Worm (Caenorhabditis elegans) whole organism, late embryonic: Measurements from ENCODE around the gene C35B1.3.

ENCODE experiments used
- F13H6.1 ChIP-seq: sonication (generic microtip); optimal IDR thresholded peaks from 2 replicates; lab custom pipeline; 2016; ENCODE audit warnings: missing genetic modification characterization, missing compliant biosample characterization
- K02D7.2 ChIP-seq: sonication (generic microtip); optimal IDR thresholded peaks from 2 replicates; lab custom pipeline; 2017; ENCODE audit warnings: mild to moderate bottlenecking, missing genetic modification characterization, missing compliant biosample characterization
- T23F11.4 ChIP-seq: fragments of 200-800 bp; sonication (Bioruptor generic); optimal IDR thresholded peaks from 2 replicates; lab custom pipeline; 2018; ENCODE audit warnings: mild to moderate bottlenecking, missing genetic modification characterization, missing compliant biosample characterization
- ahr-1 ChIP-seq: sonication (generic microtip); optimal IDR thresholded peaks from 2 replicates; lab custom pipeline; 2016; ENCODE audit warnings: missing genetic modification characterization, missing compliant biosample characterization
- ceh-14 ChIP-seq: sonication (generic microtip); optimal IDR thresholded peaks from 2 replicates; lab custom pipeline; 2016; ENCODE audit warnings: missing genotype, missing genetic modification characterization, missing compliant biosample characterization
- ceh-19 ChIP-seq: fragments of 200-800 bp; sonication (Bioruptor generic); optimal IDR thresholded peaks from 2 replicates; lab custom pipeline; 2018; ENCODE audit warnings: mild to moderate bottlenecking, missing genetic modification characterization, missing compliant biosample characterization
- ceh-22 ChIP-seq: sonication (generic microtip); optimal IDR thresholded peaks from 2 replicates; lab custom pipeline; 2017; ENCODE audit warnings: missing biosample characterization, missing genetic modification characterization
- ceh-24 ChIP-seq: sonication (generic microtip); optimal IDR thresholded peaks from 2 replicates; lab custom pipeline; 2016; ENCODE audit warnings: mild to moderate bottlenecking, missing genetic modification characterization, missing compliant biosample characterization
- ceh-31 ChIP-seq: sonication (generic microtip); optimal IDR thresholded peaks from 2 replicates; lab custom pipeline; 2016; ENCODE audit warnings: missing genetic modification characterization, missing compliant biosample characterization
- ceh-45 ChIP-seq: fragments of 200-800 bp; sonication (Bioruptor generic); IDR thresholded peaks from 2 replicates; pipeline ENCODE4 v1.3.6; 2022; ENCODE audit warnings: missing genetic modification reagents, missing genetic modification characterization, missing compliant biosample characterization
- ceh-48 ChIP-seq: sonication (generic microtip); optimal IDR thresholded peaks from 2 replicates; lab custom pipeline; 2016; ENCODE audit warnings: missing genetic modification characterization, inconsistent platforms, missing compliant biosample characterization
- ceh-6 ChIP-seq: fragments of 200-800 bp; sonication (Bioruptor generic); optimal IDR thresholded peaks from 2 replicates; lab custom pipeline; 2018; ENCODE audit warnings: mild to moderate bottlenecking, missing genetic modification characterization, missing compliant biosample characterization
- ceh-9 ChIP-seq: sonication (generic microtip); optimal IDR thresholded peaks from 2 replicates; lab custom pipeline; 2016; ENCODE audit warnings: mild to moderate bottlenecking, missing genetic modification characterization, inconsistent platforms, missing compliant biosample characterization
- dve-1 ChIP-seq: sonication (generic microtip); optimal IDR thresholded peaks from 2 replicates; lab custom pipeline; 2017; ENCODE audit warnings: antibody characterized with exemption, mild to moderate bottlenecking, missing genetic modification characterization, missing compliant biosample characterization
- elt-2 ChIP-seq: sonication (generic microtip); optimal IDR thresholded peaks from 2 replicates; lab custom pipeline; 2016; ENCODE audit warnings: missing genetic modification reagents, missing genetic modification characterization, missing compliant biosample characterization
- elt-4 ChIP-seq: sonication (generic microtip); optimal IDR thresholded peaks from 2 replicates; lab custom pipeline; 2016; ENCODE audit warnings: missing genetic modification characterization, missing compliant biosample characterization
- ets-4 ChIP-seq: sonication (generic microtip); optimal IDR thresholded peaks from 2 replicates; lab custom pipeline; 2016; ENCODE audit warnings: missing genetic modification characterization, missing compliant biosample characterization
- fax-1 ChIP-seq: sonication (generic microtip); optimal IDR thresholded peaks from 2 replicates; lab custom pipeline; 2016; ENCODE audit warnings: missing genotype, missing genetic modification characterization, missing compliant biosample characterization
- fkh-10 ChIP-seq: fragments of 150-350 bp; optimal IDR thresholded peaks from 2 replicates; lab custom pipeline; 2014; ENCODE audit warnings: missing biosample characterization, missing genetic modification reagents, missing genetic modification characterization
- hlh-15 ChIP-seq: sonication (generic microtip); optimal IDR thresholded peaks from 2 replicates; lab custom pipeline; 2016; ENCODE audit warnings: missing genetic modification characterization, missing compliant biosample characterization
- lin-11 ChIP-seq: fragments of 200-800 bp; sonication (Bioruptor generic); optimal IDR thresholded peaks from 2 replicates; lab custom pipeline; 2018; ENCODE audit warnings: mild to moderate bottlenecking, missing genetic modification characterization, missing compliant biosample characterization
- nfya-1 ChIP-seq: sonication (generic microtip); optimal IDR thresholded peaks from 2 replicates; lab custom pipeline; 2017; ENCODE audit warnings: missing genetic modification characterization, mild to moderate bottlenecking, missing compliant biosample characterization, antibody characterized with exemption, moderate library complexity
- npax-4 ChIP-seq: sonication (generic microtip); optimal IDR thresholded peaks from 2 replicates; lab custom pipeline; 2016; ENCODE audit warnings: missing genetic modification characterization, missing compliant biosample characterization
- pag-3 ChIP-seq: sonication (generic microtip); optimal IDR thresholded peaks from 2 replicates; lab custom pipeline; 2016; ENCODE audit warnings: missing compliant biosample characterization, missing genetic modification characterization, borderline replicate concordance
- pax-1 ChIP-seq: fragments of 150-350 bp; optimal IDR thresholded peaks from 2 replicates; lab custom pipeline; 2014; ENCODE audit warnings: missing biosample characterization, missing genetic modification characterization
- pha-4 ChIP-seq: fragments of 150-350 bp; optimal IDR thresholded peaks from 2 replicates; lab custom pipeline; 2018; ENCODE audit warnings: missing biosample characterization, missing genetic modification reagents, missing genetic modification characterization
- pqm-1 ChIP-seq: sonication (generic microtip); optimal IDR thresholded peaks from 2 replicates; lab custom pipeline; 2016; ENCODE audit warnings: missing genetic modification characterization, missing compliant biosample characterization
- sdc-2 ChIP-seq: sonication (generic microtip); optimal IDR thresholded peaks from 2 replicates; lab custom pipeline; 2016; ENCODE audit warnings: missing genotype, missing genetic modification characterization, missing compliant biosample characterization
- syd-9 ChIP-seq: sonication (generic microtip); optimal IDR thresholded peaks from 2 replicates; lab custom pipeline; 2016; ENCODE audit warnings: mild to moderate bottlenecking, missing genetic modification characterization, moderate library complexity, missing compliant biosample characterization
- tbx-2 ChIP-seq: sonication (generic microtip); optimal IDR thresholded peaks from 2 replicates; lab custom pipeline; 2016; ENCODE audit warnings: missing genetic modification characterization, missing compliant biosample characterization
- tbx-7 ChIP-seq: sonication (generic microtip); optimal IDR thresholded peaks from 2 replicates; lab custom pipeline; 2016; ENCODE audit warnings: missing genotype, missing genetic modification characterization, missing compliant biosample characterization
- ttx-3 ChIP-seq: sonication (generic microtip); optimal IDR thresholded peaks from 2 replicates; lab custom pipeline; 2016; ENCODE audit warnings: missing genetic modification reagents, missing genetic modification characterization, missing compliant biosample characterization
- unc-3 ChIP-seq, 2 experiments: fragments of 200-800 bp in 1 of 2; sonication (Bioruptor generic) in 1 of 2; sonication (generic microtip) in 1 of 2; conservative IDR thresholded peaks in 1 of 2; optimal IDR thresholded peaks in 1 of 2; 2 replicates each; pipeline versions ENCODE4 v1.3.6 to Lab custom; 2016 to 2022; ENCODE audit warnings: missing compliant biosample characterization in 2 of 2, missing genetic modification characterization in 2 of 2, missing genetic modification reagents in 1 of 2
- unc-55 ChIP-seq: sonication (generic microtip); optimal IDR thresholded peaks from 2 replicates; lab custom pipeline; 2017; ENCODE audit warnings: missing biosample characterization, missing genetic modification reagents, missing genetic modification characterization
- zip-5 ChIP-seq: sonication (generic microtip); optimal IDR thresholded peaks from 2 replicates; lab custom pipeline; 2016; ENCODE audit warnings: missing genetic modification characterization, missing compliant biosample characterization

Gene C35B1.3

ce11 chrIV:4094364-4094763, 13.4 kb downstream of the C35B1.3 start:
- TF ChIP-seq fax-1 (tag; lab: Kevin White, UChicago) (no peak), K02D7.2 (tag; lab: Kevin White, UChicago) (no peak)

ce11 chrIV:4096940-4097339, 16.0 kb downstream of the C35B1.3 start:
- no peak for TF ChIP-seq ceh-24 (tag; lab: Kevin White, UChicago)
- no peak for TF ChIP-seq ceh-22 (tag; lab: Kevin White, UChicago)
- no peak for TF ChIP-seq lin-11 (tag; lab: Kevin White, UChicago)
- TF ChIP-seq ceh-14, result no peak
- TF ChIP-seq tbx-7 (tag; lab: Kevin White, UChicago), result no peak
- no peak for TF ChIP-seq T23F11.4
- no peak for TF ChIP-seq ceh-48 (tag; lab: Kevin White, UChicago)
- no peak for TF ChIP-seq ceh-6 (GFP tag; lab: Kevin White, UChicago)

ce11 chrIV:4099773-4100172, 18.8 kb downstream of the C35B1.3 start:
- TF ChIP-seq tbx-7 (tag; lab: Kevin White, UChicago), result no peak
- TF ChIP-seq ttx-3 (tag; lab: Kevin White, UChicago), result no peak
- no peak for TF ChIP-seq elt-4 (tag; lab: Kevin White, UChicago)
- no peak for TF ChIP-seq sdc-2 (tag; lab: Kevin White, UChicago)
- TF ChIP-seq pqm-1 (tag; lab: Kevin White, UChicago), result no peak
- TF ChIP-seq unc-55, result no peak
- TF ChIP-seq ceh-48 (tag; lab: Kevin White, UChicago), result no peak
- TF ChIP-seq T23F11.4, result no peak

- TF ChIP-seq ceh-19 (GFP tag; lab: Kevin White, UChicago), result no peak
- TF ChIP-seq unc-3 (GFP tag; conservative IDR thresholded peaks at IDR 0.05; lab: Robert Waterston, UW), result no peak
- no peak for TF ChIP-seq unc-3 (tag; optimal IDR thresholded peaks at IDR 0.05; lab: Kevin White, UChicago)
- TF ChIP-seq ceh-24 (tag; lab: Kevin White, UChicago), result no peak
- TF ChIP-seq ceh-45, result no peak
Observed at ce11 chrIV:4102720-4103119, 21.8 kb downstream of the C35B1.3 start, which contains the start of gene ubc-1. TSS of gene ubc-1 (plus strand) at chrIV:4103020.

- no peak for TF ChIP-seq ceh-24 (tag; lab: Kevin White, UChicago)
- no peak for TF ChIP-seq dve-1 (tag; lab: Kevin White, UChicago)
- no peak for TF ChIP-seq npax-4 (tag; lab: Kevin White, UChicago)
- TF ChIP-seq elt-2, result no peak
- TF ChIP-seq, all 69 proteins: peak for 0
Observed at ce11 chrIV:4108767-4109166, 27.8 kb downstream of the C35B1.3 start, which contains the start of gene C35B1.7. TSS of gene C35B1.7 (plus strand) at chrIV:4109067.

- no peak for TF ChIP-seq fkh-10 (GFP tag; lab: Kevin White, UChicago)
- TF ChIP-seq ceh-9 (tag; lab: Kevin White, UChicago), result no peak
- TF ChIP-seq nfya-1 (tag; lab: Kevin White, UChicago), result no peak
- TF ChIP-seq zip-5 (tag; lab: Kevin White, UChicago), result no peak
- TF ChIP-seq, all 69 proteins: peak for 0
Observed at ce11 chrIV:4112387-4112786, 31.4 kb downstream of the C35B1.3 start, which contains the start of gene F49F1.14. TSS of gene F49F1.14 (minus strand) at chrIV:4112487.

- TF ChIP-seq ceh-14 (no peak), pax-1 (tag; lab: Kevin White, UChicago) (no peak), tbx-2 (no peak), ahr-1 (tag; lab: Kevin White, UChicago) (no peak), ets-4 (tag; lab: Kevin White, UChicago) (no peak), ceh-48 (tag; lab: Kevin White, UChicago) (no peak), ttx-3 (tag; lab: Kevin White, UChicago) (no peak), unc-55 (no peak), pag-3 (tag; lab: Kevin White, UChicago) (no peak), F13H6.1 (tag; lab: Kevin White, UChicago) (no peak), pha-4 (tag; lab: Kevin White, UChicago) (no peak), ceh-31 (tag; lab: Kevin White, UChicago) (no peak), hlh-15 (no peak), syd-9 (tag; lab: Kevin White, UChicago) (no peak)
- TF ChIP-seq, all 69 proteins: peak for 0
Observed at ce11 chrIV:4114526-4114925, 33.6 kb downstream of the C35B1.3 start, which contains the start of gene F49F1.15. TSS of gene F49F1.15 (minus strand) at chrIV:4114626.
